Worm (Caenorhabditis elegans) whole organism, L1 larva: ENCODE results near the gene F29A7.3.

Source experiments
- C34B4.2 ChIP-seq: sonication (generic microtip); optimal IDR thresholded peaks from 2 replicates; lab custom pipeline; 2017; ENCODE audit warnings: mild to moderate bottlenecking, missing genetic modification characterization, missing compliant biosample characterization
- F16B12.6 ChIP-seq: fragments of 150-350 bp; optimal IDR thresholded peaks from 2 replicates; lab custom pipeline; 2014; ENCODE audit warnings: missing biosample characterization, missing genetic modification characterization
- Y116A8C.19 ChIP-seq: sonication (generic microtip); optimal IDR thresholded peaks from 2 replicates; lab custom pipeline; 2016; ENCODE audit warnings: missing compliant biosample characterization, missing genetic modification characterization, borderline replicate concordance
- ceh-8 ChIP-seq: fragments of 200-800 bp; sonication (Bioruptor generic); optimal IDR thresholded peaks from 2 replicates; lab custom pipeline; 2018; ENCODE audit warnings: mild to moderate bottlenecking, missing genetic modification characterization, moderate library complexity, missing compliant biosample characterization
- ceh-82 ChIP-seq, 3 experiments: fragments of 150-350 bp in 1 of 3; sonication (generic microtip) in 2 of 3; optimal IDR thresholded peaks; 2 replicates each; lab custom pipeline; 2014 to 2017; ENCODE audit warnings: missing biosample characterization in 3 of 3, missing genetic modification characterization in 3 of 3
- dpl-1 ChIP-seq, 3 experiments: fragments of 150-350 bp in 2 of 3; sonication (generic microtip) in 1 of 3; optimal IDR thresholded peaks; 2 replicates each; lab custom pipeline; 2014 to 2017; ENCODE audit warnings: missing biosample characterization in 3 of 3, missing genetic modification characterization in 3 of 3, missing genetic modification reagents in 3 of 3
- efl-1 ChIP-seq, 4 experiments: fragments of 150-350 bp; optimal IDR thresholded peaks in 3 of 4; peaks in 1 of 4; 1 replicate in 1 of 4; 2 replicates in 3 of 4; lab custom pipeline; 2014; ENCODE audit warnings: missing biosample characterization in 2 of 4, missing genetic modification characterization in 2 of 4, missing genetic modification reagents in 2 of 4
- efl-3 ChIP-seq: fragments of 200-800 bp; sonication (Bioruptor generic); optimal IDR thresholded peaks from 2 replicates; lab custom pipeline; 2018; ENCODE audit warnings: mild to moderate bottlenecking, missing genetic modification characterization, missing compliant biosample characterization
- egl-13 ChIP-seq: sonication (generic microtip); optimal IDR thresholded peaks from 2 replicates; lab custom pipeline; 2016; ENCODE audit warnings: missing genotype, missing genetic modification reagents, missing genetic modification characterization, missing compliant biosample characterization
- egl-27 ChIP-seq, 2 experiments: fragments of 150-350 bp in 1 of 2; sonication (generic microtip); optimal IDR thresholded peaks; 3 replicates each; lab custom pipeline; 2017 to 2018; ENCODE audit warnings: missing biosample characterization in 2 of 2, missing genetic modification characterization in 2 of 2, missing genetic modification reagents in 2 of 2
- elt-2 ChIP-seq: sonication (generic microtip); optimal IDR thresholded peaks from 2 replicates; lab custom pipeline; 2016; ENCODE audit warnings: missing genetic modification characterization, mild to moderate bottlenecking, inconsistent platforms, missing compliant biosample characterization, missing genetic modification reagents
- elt-3 ChIP-seq, 6 experiments: fragments of 150-350 bp in 1 of 6; sonication (generic microtip); optimal IDR thresholded peaks; 2 replicates each; lab custom pipeline; 2017 to 2018; ENCODE audit warnings: missing biosample characterization in 6 of 6, missing genetic modification characterization in 6 of 6, inconsistent platforms in 1 of 6
- ets-5 ChIP-seq: fragments of 200-800 bp; sonication (Bioruptor generic); IDR thresholded peaks from 2 replicates; pipeline ENCODE4 v1.3.6; 2022; ENCODE audit warnings: missing genetic modification characterization, missing compliant biosample characterization
- fkh-10 ChIP-seq: sonication (generic microtip); optimal IDR thresholded peaks from 2 replicates; lab custom pipeline; 2017; ENCODE audit warnings: missing biosample characterization, missing genetic modification reagents, missing genetic modification characterization
- fkh-4 ChIP-seq: sonication (generic microtip); optimal IDR thresholded peaks from 2 replicates; lab custom pipeline; 2016; ENCODE audit warnings: missing compliant biosample characterization, missing genetic modification characterization, borderline replicate concordance
- fkh-8 ChIP-seq: sonication (generic microtip); optimal IDR thresholded peaks from 2 replicates; lab custom pipeline; 2016; ENCODE audit warnings: mild to moderate bottlenecking, missing genetic modification characterization, missing compliant biosample characterization
- fos-1 ChIP-seq: fragments of 150-350 bp; optimal IDR thresholded peaks from 2 replicates; lab custom pipeline; 2014; ENCODE audit warnings: missing biosample characterization, missing genetic modification characterization
- hlh-17 ChIP-seq: fragments of 200-800 bp; sonication (Bioruptor generic); optimal IDR thresholded peaks from 2 replicates; lab custom pipeline; 2018; ENCODE audit warnings: missing genetic modification characterization, mild to moderate bottlenecking, missing compliant biosample characterization, moderate library complexity, borderline replicate concordance
- hpl-2 ChIP-seq: fragments of 150-350 bp; optimal IDR thresholded peaks from 2 replicates; lab custom pipeline; 2014; ENCODE audit warnings: missing biosample characterization, missing genetic modification reagents, missing genetic modification characterization
- isw-1 ChIP-seq: fragments of 200-800 bp; sonication (Bioruptor generic); IDR thresholded peaks from 2 replicates; pipeline ENCODE4 v1.3.6; 2022; ENCODE audit warnings: missing genetic modification characterization, missing compliant biosample characterization
- jun-1 ChIP-seq: fragments of 150-350 bp; optimal IDR thresholded peaks from 2 replicates; lab custom pipeline; 2014; ENCODE audit warnings: missing biosample characterization, missing genetic modification reagents, missing genetic modification characterization
- lin-13 ChIP-seq: fragments of 150-350 bp; optimal IDR thresholded peaks from 2 replicates; lab custom pipeline; 2014; ENCODE audit warnings: missing biosample characterization, missing genetic modification reagents, missing genetic modification characterization
- lin-35 ChIP-seq, 2 experiments: fragments of 150-350 bp; optimal IDR thresholded peaks; 2 replicates each; lab custom pipeline; 2014; ENCODE audit warnings: missing biosample characterization in 2 of 2, missing genetic modification characterization in 2 of 2, missing genetic modification reagents in 2 of 2
- lin-39 ChIP-seq: fragments of 150-350 bp; optimal IDR thresholded peaks from 2 replicates; lab custom pipeline; 2014; ENCODE audit warnings: missing biosample characterization, missing genetic modification reagents, missing genetic modification characterization
- mab-9 ChIP-seq: fragments of 200-800 bp; sonication (Bioruptor generic); IDR thresholded peaks from 2 replicates; pipeline ENCODE4 v1.3.6; 2022; ENCODE audit warnings: missing genetic modification reagents, missing genetic modification characterization, missing compliant biosample characterization
- mdl-1 ChIP-seq, 2 experiments: fragments of 150-350 bp; optimal IDR thresholded peaks; 2 replicates each; lab custom pipeline; 2014 to 2017; ENCODE audit warnings: missing biosample characterization in 2 of 2, missing genetic modification characterization in 2 of 2, inconsistent platforms in 1 of 2
- nhr-11 ChIP-seq: fragments of 150-350 bp; optimal IDR thresholded peaks from 2 replicates; lab custom pipeline; 2014; ENCODE audit warnings: missing biosample characterization, missing genetic modification characterization
- nhr-19 ChIP-seq: fragments of 200-800 bp; sonication (Bioruptor generic); conservative IDR thresholded peaks from 2 replicates; pipeline ENCODE4 v1.3.6; 2022; ENCODE audit warnings: missing genetic modification characterization, missing compliant biosample characterization
- nhr-28 ChIP-seq: fragments of 150-350 bp; optimal IDR thresholded peaks from 2 replicates; lab custom pipeline; 2014; ENCODE audit warnings: missing biosample characterization, missing genetic modification characterization
- nhr-47 ChIP-seq: sonication (generic microtip); optimal IDR thresholded peaks from 2 replicates; lab custom pipeline; 2016; ENCODE audit warnings: mild to moderate bottlenecking, missing genetic modification characterization, moderate library complexity, missing compliant biosample characterization
- nhr-76 ChIP-seq: sonication (generic microtip); optimal IDR thresholded peaks from 2 replicates; lab custom pipeline; 2017; ENCODE audit warnings: missing biosample characterization, missing genetic modification characterization
- nhr-77 ChIP-seq: fragments of 150-350 bp; optimal IDR thresholded peaks from 2 replicates; lab custom pipeline; 2014; ENCODE audit warnings: missing biosample characterization, missing genetic modification characterization
- nhr-84 ChIP-seq: sonication (generic microtip); optimal IDR thresholded peaks from 2 replicates; lab custom pipeline; 2017; ENCODE audit warnings: missing biosample characterization, missing genetic modification characterization
- nhr-90 ChIP-seq: sonication (generic microtip); optimal IDR thresholded peaks from 2 replicates; lab custom pipeline; 2016; ENCODE audit warnings: mild to moderate bottlenecking, missing genetic modification characterization, missing compliant biosample characterization; ENCODE audit not compliant: poor library complexity
- pax-3 ChIP-seq: fragments of 200-800 bp; sonication (Bioruptor generic); optimal IDR thresholded peaks from 2 replicates; lab custom pipeline; 2018; ENCODE audit warnings: mild to moderate bottlenecking, missing genetic modification characterization, moderate library complexity, missing compliant biosample characterization
- pqm-1 ChIP-seq: sonication (generic microtip); optimal IDR thresholded peaks from 3 replicates; lab custom pipeline; 2017; ENCODE audit warnings: missing biosample characterization, missing genetic modification characterization
- rnt-1 ChIP-seq: sonication (generic microtip); optimal IDR thresholded peaks from 2 replicates; lab custom pipeline; 2016; ENCODE audit warnings: mild to moderate bottlenecking, missing genetic modification characterization, moderate library complexity, missing compliant biosample characterization
- skn-1 ChIP-seq: fragments of 150-350 bp; optimal IDR thresholded peaks from 2 replicates; lab custom pipeline; 2014; ENCODE audit warnings: missing biosample characterization, missing genetic modification characterization
- snpc-4 ChIP-seq: fragments of 150-350 bp; optimal IDR thresholded peaks from 2 replicates; lab custom pipeline; 2014; ENCODE audit warnings: missing biosample characterization, missing genetic modification characterization
- snu-23 ChIP-seq: sonication (generic microtip); optimal IDR thresholded peaks from 2 replicates; lab custom pipeline; 2016; ENCODE audit warnings: missing genetic modification characterization, missing compliant biosample characterization
- sox-4 ChIP-seq: sonication (generic microtip); optimal IDR thresholded peaks from 2 replicates; lab custom pipeline; 2016; ENCODE audit warnings: missing genetic modification characterization, missing compliant biosample characterization
- sup-37 ChIP-seq: fragments of 200-800 bp; sonication (Bioruptor generic); optimal IDR thresholded peaks from 2 replicates; lab custom pipeline; 2018; ENCODE audit warnings: mild to moderate bottlenecking, missing genetic modification characterization, missing compliant biosample characterization
- swsn-7 ChIP-seq: sonication (generic microtip); optimal IDR thresholded peaks from 2 replicates; lab custom pipeline; 2016; ENCODE audit warnings: missing genetic modification characterization, missing compliant biosample characterization
- tbx-2 ChIP-seq: sonication (generic microtip); optimal IDR thresholded peaks from 2 replicates; lab custom pipeline; 2016; ENCODE audit warnings: missing genetic modification characterization, missing compliant biosample characterization
- unc-130 ChIP-seq: fragments of 150-350 bp; optimal IDR thresholded peaks from 2 replicates; lab custom pipeline; 2017; ENCODE audit warnings: missing biosample characterization, missing genetic modification characterization, inconsistent platforms
- unc-62 ChIP-seq: fragments of 150-350 bp; optimal IDR thresholded peaks from 2 replicates; lab custom pipeline; 2014; ENCODE audit warnings: missing biosample characterization, missing genetic modification reagents, missing genetic modification characterization
- unc-86 ChIP-seq: sonication (generic microtip); optimal IDR thresholded peaks from 2 replicates; lab custom pipeline; 2016; ENCODE audit warnings: missing genetic modification characterization, missing compliant biosample characterization
- unc-98 ChIP-seq: fragments of 200-800 bp; sonication (Bioruptor generic); IDR thresholded peaks from 2 replicates; pipeline ENCODE4 v1.3.6; 2022; ENCODE audit warnings: missing genetic modification characterization, missing compliant biosample characterization
- xbp-1 ChIP-seq: sonication (generic microtip); optimal IDR thresholded peaks from 2 replicates; lab custom pipeline; 2016; ENCODE audit warnings: missing genetic modification characterization, missing compliant biosample characterization
- ztf-11 ChIP-seq, 2 experiments: sonication (generic microtip); optimal IDR thresholded peaks; 2 replicates each; lab custom pipeline; 2016 to 2017; ENCODE audit warnings: missing genetic modification characterization in 2 of 2, missing biosample characterization in 1 of 2, missing compliant biosample characterization in 1 of 2

The F29A7.3 gene

DNA sequence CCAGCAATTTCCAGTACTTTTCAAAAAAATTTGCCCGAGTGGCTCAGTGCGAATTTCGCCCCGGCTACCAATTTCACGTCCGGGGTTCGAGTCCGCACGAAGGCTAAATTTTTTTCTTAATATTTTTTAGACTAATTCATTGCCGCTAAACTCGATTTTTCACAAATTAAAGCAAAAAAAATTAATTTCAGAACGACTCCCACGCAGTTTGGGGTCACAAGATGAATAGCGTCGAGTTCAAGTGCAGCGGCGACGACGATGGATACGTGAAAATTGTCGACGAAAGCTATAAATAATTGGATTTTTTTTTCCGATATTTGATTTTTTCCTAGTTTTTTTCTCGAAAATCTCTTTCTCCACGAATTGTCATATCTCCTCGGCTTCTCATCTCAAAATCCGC lies 1.8 kb upstream of the F29A7.3 start:
- TF ChIP-seq nhr-47 (no peak), pqm-1 (no peak), ets-5 (no peak), unc-130 (no peak), dpl-1 (GFP tag; optimal IDR thresholded peaks at IDR 0.05; lab: Kevin White, UChicago) (no peak), egl-27 (tag; optimal IDR thresholded peaks at IDR 0.05; lab: Kevin White, UChicago) (no peak), unc-86 (tag; lab: Kevin White, UChicago) (no peak), Y116A8C.19 (tag; lab: Kevin White, UChicago) (no peak), C34B4.2 (tag; lab: Kevin White, UChicago) (no peak), efl-3 (no peak)

- TF ChIP-seq elt-3 (tag; optimal IDR thresholded peaks at IDR 0.05; lab: Kevin White, UChicago) (peak in 1 of 6 experiments; percentile 17), efl-1 (optimal IDR thresholded peaks at IDR 0.05; lab: Kevin White, UChicago) (peak; percentile 67 to 69), efl-1 (GFP tag; optimal IDR thresholded peaks at IDR 0.05 in 1 of 2; lab: Kevin White, UChicago) (peak; percentile 69 to 92), nhr-47 (peak; percentile 81), sup-37 (GFP tag; lab: Kevin White, UChicago) (no peak), nhr-11 (tag; lab: Kevin White, UChicago) (no peak), lin-13 (GFP tag; lab: Kevin White, UChicago) (peak; percentile 57), unc-98 (GFP tag; lab: Robert Waterston, UW) (peak; percentile 68), lin-39 (tag; lab: Kevin White, UChicago) (peak; percentile 2), jun-1 (tag; lab: Kevin White, UChicago) (peak; percentile 36), lin-35 (GFP tag; optimal IDR thresholded peaks at IDR 0.05; lab: Kevin White, UChicago) (peak; percentile 53 to 63), xbp-1 (tag; lab: Kevin White, UChicago) (peak; percentile 67), fkh-4 (peak; percentile 81), mdl-1 (tag; optimal IDR thresholded peaks at IDR 0.05; lab: Kevin White, UChicago) (peak in 1 of 2 experiments; percentile 2), nhr-84 (no peak), egl-13 (tag; lab: Kevin White, UChicago) (peak; percentile 26), ceh-8 (GFP tag; lab: Kevin White, UChicago) (no peak), fkh-10 (no peak), F16B12.6 (peak; percentile 25), nhr-90 (tag; lab: Kevin White, UChicago) (peak; percentile 79), swsn-7 (peak; percentile 67), unc-62 (GFP tag; lab: Kevin White, UChicago) (no peak), fkh-8 (peak; percentile 76), isw-1 (GFP tag; lab: Robert Waterston, UW) (peak; percentile 50), ztf-11 (tag; optimal IDR thresholded peaks at IDR 0.05; lab: Kevin White, UChicago) (peak in 1 of 2 experiments; percentile 83), pqm-1 (no peak), ceh-82 (tag; optimal IDR thresholded peaks at IDR 0.05; lab: Kevin White, UChicago) (peak; percentile 65 to 71 (median 66)), unc-86 (tag; lab: Kevin White, UChicago) (peak; percentile 41), sox-4 (tag; lab: Kevin White, UChicago) (peak; percentile 65), pax-3 (peak; percentile 69), mab-9 (GFP tag; lab: Robert Waterston, UW) (0 out of 2 replicates have a peak, but pooled peaks have one; percentile 36), nhr-77 (peak; percentile 3), skn-1 (peak; percentile 41), fos-1 (tag; lab: Kevin White, UChicago) (no peak), elt-2 (peak; percentile 53), hpl-2 (no peak), rnt-1 (tag; lab: Kevin White, UChicago) (peak; percentile 95), snu-23 (GFP tag; lab: Kevin White, UChicago) (peak; percentile 63), snpc-4 (tag; lab: Kevin White, UChicago) (peak; percentile 64), nhr-28 (tag; lab: Kevin White, UChicago) (no peak), hlh-17 (GFP tag; lab: Kevin White, UChicago) (no peak), nhr-76 (tag; lab: Kevin White, UChicago) (no peak), nhr-19 (peak; percentile 65), tbx-2 (peak; percentile 78)
Measured at ce11 chrII:2752536-2752935, 563 bp upstream of the F29A7.3 start, which contains the start of gene F29A7.6. Gene F29A7.6, minus strand, starts transcription at chrII:2752611.
